Worm (Caenorhabditis elegans) whole organism, midembryonic: ENCODE results near the gene Y11D7A.19.
A peak's percentile ranks its signal among the peaks of the same experiment; 100 is the strongest.
"Not testable (repeated sequence)": the region's sequence is repeated elsewhere in the genome, so short reads cannot be mapped to it uniquely, and the experiment has no call there.

ENCODE experiments used
- T22C8.4 ChIP-seq: fragments of 200-800 bp; sonication (Bioruptor generic); IDR thresholded peaks from 2 replicates; pipeline ENCODE4 v1.3.6; 2022; ENCODE audit warnings: missing genetic modification characterization, missing compliant biosample characterization
- cog-1 ChIP-seq: sonication (generic microtip); optimal IDR thresholded peaks from 2 replicates; lab custom pipeline; 2016; ENCODE audit warnings: missing genetic modification characterization, missing compliant biosample characterization
- flt-1 ChIP-seq: fragments of 200-800 bp; sonication (Bioruptor generic); IDR thresholded peaks from 2 replicates; pipeline ENCODE4 v1.3.6; 2022; ENCODE audit warnings: missing genetic modification characterization, missing compliant biosample characterization
- klf-2 ChIP-seq: fragments of 200-800 bp; sonication (Bioruptor generic); conservative IDR thresholded peaks from 2 replicates; pipeline ENCODE4 v1.3.6; 2022; ENCODE audit warnings: missing genetic modification reagents, missing genetic modification characterization, missing compliant biosample characterization
- med-1 ChIP-seq: sonication (generic microtip); optimal IDR thresholded peaks from 2 replicates; lab custom pipeline; 2017; ENCODE audit warnings: missing genetic modification characterization, mild to moderate bottlenecking, missing compliant biosample characterization, antibody characterized with exemption, missing genetic modification reagents; ENCODE audit not compliant: insufficient read depth
- ref-1 ChIP-seq: fragments of 200-800 bp; sonication (Bioruptor generic); conservative IDR thresholded peaks from 2 replicates; pipeline ENCODE4 v1.3.6; 2022; ENCODE audit warnings: missing genetic modification reagents, missing genetic modification characterization, missing compliant biosample characterization
- tab-1 ChIP-seq: fragments of 200-800 bp; sonication (Bioruptor generic); IDR thresholded peaks from 2 replicates; pipeline ENCODE4 v1.3.6; 2022; ENCODE audit warnings: missing genetic modification characterization, missing compliant biosample characterization
- ztf-23 ChIP-seq: fragments of 200-800 bp; sonication (Bioruptor generic); IDR thresholded peaks from 2 replicates; pipeline ENCODE4 v1.3.6; 2022; ENCODE audit warnings: missing genetic modification reagents, missing genetic modification characterization, missing compliant biosample characterization
- ztf-29 ChIP-seq: fragments of 200-800 bp; sonication (Bioruptor generic); IDR thresholded peaks from 2 replicates; pipeline ENCODE4 v1.3.6; 2022; ENCODE audit warnings: missing genetic modification reagents, missing genetic modification characterization, missing compliant biosample characterization

Gene Y11D7A.19

DNA sequence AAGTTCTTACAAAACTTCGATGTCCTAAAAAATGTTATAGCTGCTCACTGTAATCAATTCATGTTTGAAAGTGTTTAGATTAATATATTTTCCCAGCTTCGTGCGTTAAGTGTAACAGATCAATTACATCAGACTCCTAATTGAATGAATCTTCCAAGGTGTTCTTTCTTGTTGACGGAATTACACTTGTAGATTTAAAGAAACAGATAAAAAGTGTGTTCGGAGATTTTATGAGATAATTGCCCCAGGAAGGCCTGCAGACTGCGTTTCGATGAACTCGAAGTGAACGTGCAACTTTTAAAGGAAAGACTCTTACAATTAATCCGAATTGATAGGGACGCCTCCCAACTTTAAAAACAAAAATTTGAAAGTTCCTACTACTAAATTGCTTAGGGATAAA lies 23.3 kb upstream of the Y11D7A.19 start:
- TF ChIP-seq klf-2 (GFP tag; lab: Robert Waterston, UW): no peak
- no peak for TF ChIP-seq T22C8.4 (GFP tag; lab: Robert Waterston, UW)
- TF ChIP-seq ztf-29: no peak
- no peak for TF ChIP-seq cog-1 (tag; lab: Kevin White, UChicago)
- no peak for TF ChIP-seq ztf-23 (GFP tag; lab: Robert Waterston, UW)
- TF ChIP-seq med-1 (GFP tag; lab: Kevin White, UChicago): no peak
- TF ChIP-seq ref-1: no peak
- no peak for TF ChIP-seq flt-1 (GFP tag; lab: Robert Waterston, UW)
- no peak for TF ChIP-seq tab-1

DNA sequence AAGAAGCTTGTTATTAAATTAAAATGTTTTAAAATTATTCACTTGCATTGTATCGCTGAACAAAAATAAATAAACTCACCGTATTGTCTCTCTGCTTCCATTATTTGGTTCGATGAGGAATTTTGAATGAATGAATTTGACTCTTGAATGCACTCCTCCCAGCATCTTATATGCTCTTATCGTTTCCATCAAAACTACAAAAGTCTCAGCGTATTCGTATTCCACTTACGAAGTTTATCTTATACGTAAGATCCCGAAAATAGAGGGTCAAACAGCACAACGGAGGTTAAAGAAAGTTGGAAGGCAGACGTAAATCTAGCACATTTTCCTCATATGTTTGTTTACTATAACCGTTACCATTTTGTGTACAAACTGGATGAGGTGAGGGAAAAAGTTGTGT lies 19.9 kb upstream of the Y11D7A.19 start, which contains the start of gene nhr-267:
nhr-267 (minus strand) TSS at position 101 of the 400 bp plus-strand sequence.
- not testable (repeated sequence) for TF ChIP-seq tab-1; T22C8.4 (GFP tag; lab: Robert Waterston, UW); ztf-23 (GFP tag; lab: Robert Waterston, UW)

- TF ChIP-seq ztf-23 (GFP tag; lab: Robert Waterston, UW) (no peak), ztf-29 (no peak), cog-1 (tag; lab: Kevin White, UChicago) (no peak), klf-2 (GFP tag; lab: Robert Waterston, UW) (no peak), flt-1 (GFP tag; lab: Robert Waterston, UW) (no peak), ref-1 (no peak), tab-1 (no peak), T22C8.4 (GFP tag; lab: Robert Waterston, UW) (no peak), med-1 (GFP tag; lab: Kevin White, UChicago) (no peak)
Measured at ce11 chrIV:9274008-9274529, 7.7 kb upstream of the Y11D7A.19 start, which contains the start of gene nmy-3. Gene nmy-3 (plus strand): TSS chrIV:9274479.

ce11 chrIV:9269796-9270195 lies 3.4 kb upstream of the Y11D7A.19 start, which contains the start of gene flh-3:
Gene flh-3 (plus strand): TSS chrIV:9270096.
- no peak for TF ChIP-seq flt-1 (GFP tag; lab: Robert Waterston, UW)
- no peak for TF ChIP-seq T22C8.4 (GFP tag; lab: Robert Waterston, UW)
- TF ChIP-seq med-1 (GFP tag; lab: Kevin White, UChicago): no peak
- no peak for TF ChIP-seq ztf-29
- TF ChIP-seq cog-1 (tag; lab: Kevin White, UChicago): no peak
- TF ChIP-seq ztf-23 (GFP tag; lab: Robert Waterston, UW): no peak
- no peak for TF ChIP-seq ref-1
- TF ChIP-seq klf-2 (GFP tag; lab: Robert Waterston, UW): no peak
- TF ChIP-seq tab-1: no peak

ce11 chrIV:9268916-9269315 lies 2.6 kb upstream of the Y11D7A.19 start:
- TF ChIP-seq tab-1 (peak; percentile 68; the same call in 1 of the 2 replicates), flt-1 (GFP tag; lab: Robert Waterston, UW) (peak; percentile 66; the same call in 1 of the 2 replicates), med-1 (GFP tag; lab: Kevin White, UChicago) (no peak)

DNA sequence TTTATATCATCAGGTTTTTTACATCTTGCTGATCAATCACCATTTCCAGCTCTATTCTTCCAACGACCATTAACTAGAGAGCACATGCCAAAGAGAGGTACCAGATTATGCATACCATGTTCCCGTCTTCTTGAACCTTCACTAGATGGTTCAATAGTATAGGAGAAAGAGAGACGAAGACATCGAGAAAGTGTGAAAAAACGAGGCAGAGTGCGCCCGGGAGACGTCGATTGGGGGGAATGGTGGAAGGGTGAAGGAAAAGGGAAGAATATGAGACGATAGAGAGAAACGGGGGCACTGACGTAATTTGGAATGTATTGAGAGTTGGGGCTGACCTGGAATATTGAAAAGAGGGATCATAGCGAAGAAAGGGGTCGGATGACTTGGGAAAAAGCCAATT lies 1.2 kb upstream of the Y11D7A.19 start:
- TF ChIP-seq cog-1 (tag; lab: Kevin White, UChicago) (no peak), T22C8.4 (GFP tag; lab: Robert Waterston, UW) (no peak), flt-1 (GFP tag; lab: Robert Waterston, UW) (no peak), ref-1 (no peak), tab-1 (no peak), ztf-23 (GFP tag; lab: Robert Waterston, UW) (no peak), med-1 (GFP tag; lab: Kevin White, UChicago) (no peak), ztf-29 (no peak), klf-2 (GFP tag; lab: Robert Waterston, UW) (no peak)

DNA sequence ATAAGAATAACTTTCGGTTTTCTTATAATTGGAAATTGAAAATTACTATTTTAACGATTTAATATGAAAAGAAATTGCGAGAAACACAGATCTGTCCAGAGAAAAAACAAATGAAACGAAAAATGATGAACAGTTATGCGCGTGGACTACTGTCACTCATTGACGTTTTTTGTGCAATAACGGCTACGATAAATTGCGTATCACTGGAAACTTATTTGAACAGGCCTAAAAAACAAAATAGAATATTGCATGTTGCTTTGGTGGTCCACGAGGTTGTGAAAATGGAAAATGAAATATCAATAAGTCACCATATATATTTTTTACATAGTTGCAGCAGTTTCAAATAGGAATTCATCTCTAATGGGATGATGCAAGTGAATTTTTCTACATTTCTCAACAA lies 1.9 kb downstream of the Y11D7A.19 start:
- TF ChIP-seq T22C8.4 (GFP tag; lab: Robert Waterston, UW): no peak
- no peak for TF ChIP-seq klf-2 (GFP tag; lab: Robert Waterston, UW)
- TF ChIP-seq ztf-23 (GFP tag; lab: Robert Waterston, UW): no peak
- no peak for TF ChIP-seq ref-1
- no peak for TF ChIP-seq tab-1
- no peak for TF ChIP-seq med-1 (GFP tag; lab: Kevin White, UChicago)
- no peak for TF ChIP-seq flt-1 (GFP tag; lab: Robert Waterston, UW)
- TF ChIP-seq ztf-29: no peak
- no peak for TF ChIP-seq cog-1 (tag; lab: Kevin White, UChicago)

DNA sequence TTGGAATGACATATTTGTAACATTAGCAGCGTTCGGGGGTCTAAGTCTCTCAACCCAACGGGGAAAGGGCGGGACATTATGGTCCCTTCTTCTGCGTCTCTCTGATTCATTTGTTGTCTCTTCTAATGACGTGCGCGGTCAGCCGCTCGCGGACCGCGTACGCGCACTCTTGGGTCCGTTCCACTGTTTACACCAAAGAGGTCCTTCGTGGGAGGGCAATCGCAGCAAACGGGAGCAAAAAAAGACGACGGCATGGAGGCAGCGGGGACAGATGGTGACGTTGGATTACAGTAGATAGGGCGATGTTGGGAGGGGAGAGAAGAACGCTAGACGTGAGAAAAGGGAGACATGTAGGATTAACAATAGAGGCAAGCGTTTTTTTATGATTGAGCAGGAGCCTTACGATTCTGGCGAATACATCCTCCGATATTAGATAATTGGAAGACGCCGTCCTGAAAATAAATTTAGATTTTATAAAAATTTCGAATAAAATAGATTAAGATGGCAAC lies 2.5 kb downstream of the Y11D7A.19 start, which contains the start of gene flh-1:
flh-1 (minus strand) TSS at position 459 of the 509 bp plus-strand sequence.
- peak; percentile 76 for TF ChIP-seq flt-1 (GFP tag; lab: Robert Waterston, UW)
- no peak for TF ChIP-seq cog-1 (tag; lab: Kevin White, UChicago)
- TF ChIP-seq tab-1: peak; percentile 63; the same call in 1 of the 2 replicates

DNA sequence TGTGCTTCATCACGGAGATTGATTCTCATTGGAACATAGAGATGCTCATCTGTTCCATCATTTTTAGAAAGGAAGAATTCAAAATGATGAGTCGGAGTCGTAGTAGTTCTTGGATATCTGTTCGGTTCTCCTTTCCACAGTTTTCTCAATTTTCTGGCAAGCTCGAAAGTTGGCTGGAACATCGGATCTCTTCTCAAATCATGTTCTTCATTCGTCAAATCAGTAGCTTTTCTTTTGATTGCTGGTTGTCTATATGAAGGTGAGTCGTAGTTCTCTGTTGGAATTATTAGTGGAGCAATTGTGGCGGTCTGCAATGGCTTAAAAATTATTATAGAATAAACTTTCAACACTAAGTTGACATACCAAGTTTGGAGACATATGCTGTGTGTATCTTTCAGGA lies 4.1 kb downstream of the Y11D7A.19 start:
- TF ChIP-seq T22C8.4 (GFP tag; lab: Robert Waterston, UW) (no peak), flt-1 (GFP tag; lab: Robert Waterston, UW) (no peak), ztf-29 (no peak), ref-1 (no peak), tab-1 (no peak), cog-1 (tag; lab: Kevin White, UChicago) (no peak), ztf-23 (GFP tag; lab: Robert Waterston, UW) (no peak), med-1 (GFP tag; lab: Kevin White, UChicago) (no peak), klf-2 (GFP tag; lab: Robert Waterston, UW) (no peak)

DNA sequence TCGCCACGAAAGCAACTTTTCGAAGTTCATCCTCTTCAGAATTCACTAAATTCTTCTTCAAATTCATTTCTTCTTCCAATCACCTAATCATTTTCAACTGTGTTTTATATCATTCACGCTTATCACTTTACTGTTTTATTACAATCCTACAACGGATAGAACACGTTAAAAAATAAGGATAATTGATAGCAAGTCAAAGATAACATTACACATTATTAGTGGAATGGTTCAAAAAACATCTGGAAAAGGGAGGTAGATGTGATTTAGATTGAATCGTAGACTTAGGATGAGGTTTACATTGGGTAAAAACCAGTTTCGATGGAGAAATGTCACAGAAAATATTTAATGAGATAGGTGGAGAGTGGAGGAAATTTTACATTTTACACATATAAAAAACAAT lies 4.7 kb downstream of the Y11D7A.19 start, which contains the start of gene col-120:
col-120 (minus strand) TSS at position 101 of the 400 bp plus-strand sequence.
- TF ChIP-seq T22C8.4 (GFP tag; lab: Robert Waterston, UW): no peak
- no peak for TF ChIP-seq klf-2 (GFP tag; lab: Robert Waterston, UW)
- TF ChIP-seq tab-1: no peak
- TF ChIP-seq ref-1: no peak
- TF ChIP-seq flt-1 (GFP tag; lab: Robert Waterston, UW): no peak
- no peak for TF ChIP-seq ztf-23 (GFP tag; lab: Robert Waterston, UW)
- TF ChIP-seq cog-1 (tag; lab: Kevin White, UChicago): no peak
- TF ChIP-seq ztf-29: no peak
- no peak for TF ChIP-seq med-1 (GFP tag; lab: Kevin White, UChicago)
